Fruit fly (Drosophila melanogaster) Kc167 (cell line): ENCODE data around the gene ClC-c.

Experiments used
- Myc ChIP-seq: fragments of >200 bp; optimal IDR thresholded peaks from 2 replicates; lab custom pipeline; 2017; ENCODE audit warnings: missing external identifiers
- Sin3A ChIP-seq: fragments of >200 bp; optimal IDR thresholded peaks from 2 replicates; lab custom pipeline; 2018; ENCODE audit warnings: missing external identifiers
- h ChIP-seq: fragments of >200 bp; optimal IDR thresholded peaks from 3 replicates; lab custom pipeline; 2018; ENCODE audit warnings: missing external identifiers
- insv ChIP-seq: fragments of >200 bp; optimal IDR thresholded peaks from 3 replicates; lab custom pipeline; 2018; ENCODE audit warnings: missing external identifiers
- psq ChIP-seq: fragments of >200 bp; optimal IDR thresholded peaks from 2 replicates; lab custom pipeline; 2017; ENCODE audit warnings: missing external identifiers
- ttk ChIP-seq: sonication (Bioruptor generic); optimal IDR thresholded peaks from 2 replicates; lab custom pipeline; 2017; ENCODE audit warnings: missing external identifiers

The ClC-c gene

dm6 chr3L:16090330-16090803 is at the start of gene ClC-c, which contains the start of gene CG5235:
Gene ClC-c (plus strand): TSS chr3L:16090454.
Gene CG5235 (minus strand): TSS chr3L:16090392.
- TF ChIP-seq psq (lab: Kevin White, UChicago) (no peak), ttk (lab: Kevin White, UChicago) (no peak), h (lab: Kevin White, UChicago) (no peak), insv (no peak), Myc (no peak), Sin3A (lab: Kevin White, UChicago) (no peak)

dm6 chr3L:16041260-16042079 is 48.8 kb upstream of the ClC-c start:
- TF ChIP-seq insv (no peak), psq (lab: Kevin White, UChicago) (no peak), h (lab: Kevin White, UChicago) (no peak), ttk (lab: Kevin White, UChicago) (no peak)

- no peak for TF ChIP-seq h (lab: Kevin White, UChicago)
- TF ChIP-seq Myc, result no peak
- TF ChIP-seq ttk (lab: Kevin White, UChicago), result no peak
- no peak for TF ChIP-seq Sin3A (lab: Kevin White, UChicago)
- TF ChIP-seq psq (lab: Kevin White, UChicago), result no peak
- TF ChIP-seq insv, result no peak
These were observed 48.2 kb upstream of the ClC-c start for dm6 chr3L:16042080-16042344.

dm6 chr3L:16042640-16043039 is 47.6 kb upstream of the ClC-c start:
- TF ChIP-seq psq (lab: Kevin White, UChicago) (no peak), Sin3A (lab: Kevin White, UChicago) (no peak), insv (no peak), h (lab: Kevin White, UChicago) (no peak), ttk (lab: Kevin White, UChicago) (no peak), Myc (no peak)

- TF ChIP-seq insv (no peak), ttk (lab: Kevin White, UChicago) (no peak), psq (lab: Kevin White, UChicago) (no peak), Myc (no peak), Sin3A (lab: Kevin White, UChicago) (no peak), h (lab: Kevin White, UChicago) (no peak)
These were observed 47.0 kb upstream of the ClC-c start for dm6 chr3L:16043045-16043781.

- TF ChIP-seq ttk (lab: Kevin White, UChicago) (no peak), h (lab: Kevin White, UChicago) (no peak), psq (lab: Kevin White, UChicago) (no peak), insv (no peak), Sin3A (lab: Kevin White, UChicago) (no peak), Myc (no peak)
These were observed 46.4 kb upstream of the ClC-c start for dm6 chr3L:16043782-16044352.

- TF ChIP-seq Myc (no peak), insv (no peak), psq (lab: Kevin White, UChicago) (no peak), h (lab: Kevin White, UChicago) (no peak), Sin3A (lab: Kevin White, UChicago) (no peak), ttk (lab: Kevin White, UChicago) (no peak)
These were observed 45.0 kb upstream of the ClC-c start for dm6 chr3L:16045083-16045830.

dm6 chr3L:16045831-16046336 is 44.4 kb upstream of the ClC-c start:
- TF ChIP-seq Sin3A (lab: Kevin White, UChicago) (no peak), h (lab: Kevin White, UChicago) (no peak), psq (lab: Kevin White, UChicago) (no peak), ttk (lab: Kevin White, UChicago) (no peak), Myc (no peak), insv (no peak)

- TF ChIP-seq psq (lab: Kevin White, UChicago) (no peak), insv (no peak)
These were observed 43.7 kb upstream of the ClC-c start for dm6 chr3L:16046387-16047066.

dm6 chr3L:16047105-16047504 is 43.1 kb upstream of the ClC-c start:
- TF ChIP-seq insv (no peak), Sin3A (lab: Kevin White, UChicago) (no peak), psq (lab: Kevin White, UChicago) (no peak), Myc (no peak), ttk (lab: Kevin White, UChicago) (no peak), h (lab: Kevin White, UChicago) (no peak)

- no peak for TF ChIP-seq Myc
- TF ChIP-seq ttk (lab: Kevin White, UChicago), result no peak
- no peak for TF ChIP-seq h (lab: Kevin White, UChicago)
- TF ChIP-seq insv, result no peak
- TF ChIP-seq Sin3A (lab: Kevin White, UChicago), result no peak
- no peak for TF ChIP-seq psq (lab: Kevin White, UChicago)
These were observed 42.2 kb upstream of the ClC-c start for dm6 chr3L:16048086-16048485.
